Fruit fly (Drosophila melanogaster) whole organism, embryonic: ENCODE results near the gene CG44836.

ENCODE experiments used
- Atf-2 ChIP-seq: fragments of 200-800 bp; sonication (Bioruptor generic); optimal IDR thresholded peaks from 2 replicates; lab custom pipeline; 2016; ENCODE audit warnings: missing biosample characterization, missing genetic modification characterization
- Bgb ChIP-seq: fragments of 200-800 bp; sonication (Bioruptor generic); IDR thresholded peaks from 2 replicates; pipeline ENCODE4 v1.3.6; 2022; ENCODE audit warnings: missing biosample characterization, missing genetic modification characterization; ENCODE audit not compliant: partially characterized antibody
- BtbVII ChIP-seq: fragments of 200-800 bp; sonication (Bioruptor generic); optimal IDR thresholded peaks from 3 replicates; lab custom pipeline; 2017; ENCODE audit warnings: missing biosample characterization, mild to moderate bottlenecking, missing genetic modification characterization
- CG10321 ChIP-seq: fragments of 200-800 bp; sonication (Bioruptor generic); IDR thresholded peaks from 2 replicates; pipeline ENCODE4 v1.3.6; 2022; ENCODE audit warnings: missing biosample characterization, missing genetic modification characterization
- CG10543 ChIP-seq: fragments of 200-800 bp; sonication (Bioruptor generic); optimal IDR thresholded peaks from 3 replicates; lab custom pipeline; 2017; ENCODE audit warnings: missing biosample characterization, mild to moderate bottlenecking, missing genetic modification characterization, moderate library complexity
- CG11504 ChIP-seq: fragments of 200-800 bp; sonication (Bioruptor generic); optimal IDR thresholded peaks from 3 replicates; lab custom pipeline; 2019; ENCODE audit warnings: missing biosample characterization, mild to moderate bottlenecking, missing genetic modification characterization, moderate library complexity
- CG12071 ChIP-seq: fragments of 200-800 bp; sonication (Bioruptor generic); optimal IDR thresholded peaks from 3 replicates; lab custom pipeline; 2018; ENCODE audit warnings: missing biosample characterization, mild to moderate bottlenecking, missing genetic modification characterization
- CG12219 ChIP-seq: fragments of 200-800 bp; sonication (Bioruptor generic); optimal IDR thresholded peaks from 3 replicates; lab custom pipeline; 2018; ENCODE audit warnings: missing biosample characterization, mild to moderate bottlenecking, missing genetic modification characterization
- CG13894 ChIP-seq: fragments of 200-800 bp; sonication (Bioruptor generic); optimal IDR thresholded peaks from 3 replicates; lab custom pipeline; 2018; ENCODE audit warnings: missing biosample characterization, mild to moderate bottlenecking, missing genetic modification characterization, moderate library complexity
- CG14441 ChIP-seq: fragments of 200-800 bp; sonication (Bioruptor generic); IDR thresholded peaks from 2 replicates; pipeline ENCODE4 v1.3.6; 2022; ENCODE audit warnings: missing biosample characterization, missing genetic modification characterization
- CG1529 ChIP-seq: fragments of 200-800 bp; sonication (Bioruptor generic); optimal IDR thresholded peaks from 3 replicates; lab custom pipeline; 2018; ENCODE audit warnings: missing biosample characterization, missing genetic modification characterization
- CG15514 ChIP-seq: fragments of 200-800 bp; sonication (Bioruptor generic); optimal IDR thresholded peaks from 3 replicates; lab custom pipeline; 2017; ENCODE audit warnings: missing biosample characterization, missing genetic modification characterization, mild to moderate bottlenecking, moderate library complexity, missing genetic modification reagents
- CG2120 ChIP-seq: fragments of 200-800 bp; sonication (Bioruptor generic); optimal IDR thresholded peaks from 3 replicates; lab custom pipeline; 2016; ENCODE audit warnings: missing biosample characterization, missing genetic modification characterization
- CG34224 ChIP-seq: fragments of 200-800 bp; sonication (Bioruptor generic); IDR thresholded peaks from 3 replicates; pipeline ENCODE4 v1.3.6; 2022; ENCODE audit warnings: missing biosample characterization, missing genetic modification characterization; ENCODE audit not compliant: partially characterized antibody
- CG9727 ChIP-seq: fragments of 200-800 bp; sonication (Bioruptor generic); optimal IDR thresholded peaks from 3 replicates; lab custom pipeline; 2017; ENCODE audit warnings: missing biosample characterization, mild to moderate bottlenecking, missing genetic modification characterization
- Dbx ChIP-seq: fragments of 200-800 bp; sonication (Bioruptor generic); IDR thresholded peaks from 3 replicates; pipeline ENCODE4 v1.3.6; 2022; ENCODE audit warnings: missing biosample characterization, missing genetic modification characterization
- Doc3 ChIP-seq: fragments of 200-800 bp; sonication (Bioruptor generic); IDR thresholded peaks from 3 replicates; pipeline ENCODE4 v1.3.6; 2022; ENCODE audit warnings: missing biosample characterization, missing genetic modification characterization; ENCODE audit not compliant: partially characterized antibody
- Fer1 ChIP-seq: fragments of 200-800 bp; sonication (Bioruptor generic); optimal IDR thresholded peaks from 2 replicates; lab custom pipeline; 2017; ENCODE audit warnings: missing biosample characterization, mild to moderate bottlenecking, missing genetic modification characterization
- GATAe ChIP-seq: fragments of 200-800 bp; sonication (Bioruptor generic); conservative IDR thresholded peaks from 2 replicates; pipeline ENCODE4 v1.3.6; 2022; ENCODE audit warnings: missing biosample characterization, missing genetic modification characterization
- Hand ChIP-seq: fragments of 200-800 bp; sonication (Bioruptor generic); optimal IDR thresholded peaks from 2 replicates; lab custom pipeline; 2017; ENCODE audit warnings: mild to moderate bottlenecking, missing biosample characterization, missing genetic modification reagents, missing genetic modification characterization
- Med ChIP-seq: fragments of 200-800 bp; sonication (Bioruptor generic); peaks from one replicate; lab custom pipeline; 2016; ENCODE audit warnings: missing biosample characterization, missing genetic modification characterization, mild to moderate bottlenecking, inconsistent platforms, moderate library complexity
- PHDP ChIP-seq: fragments of 200-800 bp; sonication (Bioruptor generic); optimal IDR thresholded peaks from 3 replicates; lab custom pipeline; 2018; ENCODE audit warnings: missing biosample characterization, mild to moderate bottlenecking, missing genetic modification characterization, moderate library complexity
- Pdp1 ChIP-seq, 2 experiments: fragments of 200-800 bp; sonication (Bioruptor generic); optimal IDR thresholded peaks; 3 replicates each; lab custom pipeline; 2016; ENCODE audit warnings: missing biosample characterization in 2 of 2, missing genetic modification characterization in 2 of 2, mild to moderate bottlenecking in 1 of 2, moderate library complexity in 1 of 2
- Sry-δ ChIP-seq: fragments of 200-800 bp; sonication (Bioruptor generic); optimal IDR thresholded peaks from 2 replicates; lab custom pipeline; 2016; ENCODE audit warnings: missing biosample characterization, missing genetic modification characterization
- Taf1 ChIP-seq: fragments of 200-800 bp; sonication (Bioruptor generic); IDR thresholded peaks from 2 replicates; pipeline ENCODE4 v1.3.6; 2022; ENCODE audit warnings: missing biosample characterization, missing genetic modification characterization
- Tbp ChIP-seq: fragments of >200 bp; optimal IDR thresholded peaks from 2 replicates; lab custom pipeline; 2018; ENCODE audit warnings: missing biosample characterization, missing genetic modification characterization
- Trl ChIP-seq, 3 experiments: fragments of >200 bp in 2 of 3; fragments of 200-800 bp in 1 of 3; sonication (Bioruptor generic) in 1 of 3; optimal IDR thresholded peaks; 2 replicates in 1 of 3; 3 replicates in 2 of 3; lab custom pipeline; 2016 to 2017; ENCODE audit warnings: missing biosample characterization in 1 of 3, missing genetic modification characterization in 1 of 3
- croc ChIP-seq: fragments of 200-800 bp; sonication (Bioruptor generic); conservative IDR thresholded peaks from 3 replicates; pipeline ENCODE4 v1.3.6; 2022; ENCODE audit warnings: missing biosample characterization, missing genetic modification characterization
- exex ChIP-seq: fragments of 200-800 bp; sonication (Bioruptor generic); optimal IDR thresholded peaks from 4 replicates; lab custom pipeline; 2018; ENCODE audit warnings: missing biosample characterization, mild to moderate bottlenecking, missing genetic modification characterization, moderate library complexity
- gcm2 ChIP-seq: fragments of 200-800 bp; sonication (Bioruptor generic); optimal IDR thresholded peaks from 2 replicates; lab custom pipeline; 2016; ENCODE audit warnings: missing biosample characterization, missing genetic modification characterization
- grn ChIP-seq: fragments of 200-800 bp; sonication (Bioruptor generic); optimal IDR thresholded peaks from 3 replicates; lab custom pipeline; 2017; ENCODE audit warnings: missing biosample characterization, missing genetic modification characterization
- lmd ChIP-seq: fragments of 200-800 bp; sonication (Bioruptor generic); IDR thresholded peaks from 2 replicates; pipeline ENCODE4 v1.3.6; 2022; ENCODE audit warnings: missing biosample characterization, missing genetic modification characterization
- mirr ChIP-seq: fragments of 200-800 bp; sonication (Bioruptor generic); optimal IDR thresholded peaks from 3 replicates; lab custom pipeline; 2018; ENCODE audit warnings: missing biosample characterization, mild to moderate bottlenecking, missing genetic modification characterization
- nerfin-2 ChIP-seq: fragments of 200-800 bp; sonication (Bioruptor generic); IDR thresholded peaks from 2 replicates; pipeline ENCODE4 v1.3.6; 2022; ENCODE audit warnings: missing biosample characterization, missing genetic modification characterization; ENCODE audit not compliant: partially characterized antibody
- rib ChIP-seq: fragments of 200-800 bp; sonication (Bioruptor generic); IDR thresholded peaks from 2 replicates; pipeline ENCODE4 v1.3.6; 2022; ENCODE audit warnings: missing biosample characterization, missing genetic modification characterization
- row ChIP-seq: fragments of 200-800 bp; sonication (Bioruptor generic); IDR thresholded peaks from 3 replicates; pipeline ENCODE4 v1.3.6; 2022; ENCODE audit warnings: missing biosample characterization, missing genetic modification characterization
- schlank ChIP-seq: fragments of 200-800 bp; sonication (Bioruptor generic); optimal IDR thresholded peaks from 2 replicates; lab custom pipeline; 2018; ENCODE audit warnings: missing biosample characterization, mild to moderate bottlenecking, missing genetic modification characterization
- scrt ChIP-seq: fragments of 200-800 bp; sonication (Bioruptor generic); optimal IDR thresholded peaks from 2 replicates; lab custom pipeline; 2018; ENCODE audit warnings: missing biosample characterization, mild to moderate bottlenecking, missing genetic modification characterization, moderate library complexity
- sens ChIP-seq: fragments of 200-800 bp; sonication (Bioruptor generic); peaks from one replicate; lab custom pipeline; 2016; ENCODE audit warnings: missing biosample characterization, missing genetic modification characterization
- sima ChIP-seq: fragments of 200-800 bp; sonication (Bioruptor generic); optimal IDR thresholded peaks from 2 replicates; lab custom pipeline; 2016; ENCODE audit warnings: missing biosample characterization, missing genetic modification characterization
- stc ChIP-seq: fragments of 200-800 bp; sonication (Bioruptor generic); IDR thresholded peaks from 2 replicates; pipeline ENCODE4 v1.3.6; 2022; ENCODE audit warnings: missing biosample characterization, missing genetic modification characterization
- sug ChIP-seq: fragments of 200-800 bp; optimal IDR thresholded peaks from 2 replicates; lab custom pipeline; 2019; ENCODE audit warnings: missing biosample characterization, mild to moderate bottlenecking, missing genetic modification characterization, moderate library complexity
- z ChIP-seq: fragments of 200-800 bp; sonication (Bioruptor generic); IDR thresholded peaks from 3 replicates; pipeline ENCODE4 v1.3.6; 2022; ENCODE audit warnings: missing biosample characterization, missing genetic modification characterization

The CG44836 gene

dm6 chr3L:16357860-16358259, 42.2 kb downstream of the CG44836 start:
- TF ChIP-seq Taf1, result 0 out of 2 replicates have a peak, but pooled peaks have one; percentile 20
- TF ChIP-seq CG13894 (tag; lab: Kevin White, UChicago), result no peak
- peak; percentile 11 for TF ChIP-seq CG2120 (GFP tag; lab: Kevin White, UChicago)
- peak; percentile 74 for TF ChIP-seq Med (GFP tag; lab: Kevin White, UChicago)
- TF ChIP-seq sens (GFP tag; lab: Kevin White, UChicago), result peak; percentile 11
- 0 out of 3 replicates have a peak, but pooled peaks have one; percentile 20 for TF ChIP-seq row (GFP tag; lab: Robert Waterston, UW)

dm6 chr3L:16357187-16357728, 42.8 kb downstream of the CG44836 start:
- no peak for TF ChIP-seq croc
- no peak for TF ChIP-seq schlank (tag; lab: Kevin White, UChicago)
- no peak for TF ChIP-seq lmd (GFP tag; lab: Robert Waterston, UW)
- TF ChIP-seq Pdp1 (GFP tag; optimal IDR thresholded peaks at IDR 0.05; lab: Kevin White, UChicago), result peak in 1 of 2 experiments; percentile 90
- no peak for TF ChIP-seq CG1529 (GFP tag; lab: Kevin White, UChicago)
- no peak for TF ChIP-seq sima (GFP tag; lab: Kevin White, UChicago)
- TF ChIP-seq CG12071 (GFP tag; lab: Kevin White, UChicago), result no peak
- TF ChIP-seq CG14441 (GFP tag; lab: Robert Waterston, UW), result 0 out of 2 replicates have a peak, but pooled peaks have one; percentile 34
- TF ChIP-seq, all 482 proteins: peak for 2

- peak; percentile 45 for TF ChIP-seq BtbVII
- no peak for TF ChIP-seq Bgb (GFP tag; lab: Robert Waterston, UW)
- TF ChIP-seq Trl (optimal IDR thresholded peaks at IDR 0.05; lab: Kevin White, UChicago), result peak in 1 of 2 experiments; percentile 53
- no peak for TF ChIP-seq Trl (GFP tag; optimal IDR thresholded peaks at IDR 0.05; lab: Kevin White, UChicago)
- TF ChIP-seq schlank (tag; lab: Kevin White, UChicago), result peak; percentile 48
- no peak for TF ChIP-seq stc (GFP tag; lab: Robert Waterston, UW)
- TF ChIP-seq Fer1 (GFP tag; lab: Kevin White, UChicago), result peak; percentile 25
- no peak for TF ChIP-seq nerfin-2 (GFP tag; lab: Robert Waterston, UW)
- no peak for TF ChIP-seq Tbp
- TF ChIP-seq Hand (GFP tag; lab: Kevin White, UChicago), result peak; percentile 4
- TF ChIP-seq Doc3 (GFP tag; lab: Robert Waterston, UW), result no peak
- no peak for TF ChIP-seq Atf-2
- peak; percentile 68 for TF ChIP-seq grn (GFP tag; lab: Kevin White, UChicago)
- TF ChIP-seq CG9727 (GFP tag; lab: Kevin White, UChicago), result no peak
- peak; percentile 41; the same call in 1 of the 3 replicates for TF ChIP-seq CG34224 (GFP tag; lab: Robert Waterston, UW)
- TF ChIP-seq CG11504 (tag; lab: Kevin White, UChicago), result no peak
- TF ChIP-seq exex (tag; lab: Kevin White, UChicago), result peak; percentile 87
- TF ChIP-seq CG15514 (GFP tag; lab: Kevin White, UChicago), result peak; percentile 48
- 0 out of 3 replicates have a peak, but pooled peaks have one; percentile 15 for TF ChIP-seq Dbx
- TF ChIP-seq Pdp1 (GFP tag; optimal IDR thresholded peaks at IDR 0.05; lab: Kevin White, UChicago), result peak in 1 of 2 experiments; percentile 49
- peak; percentile 49 for TF ChIP-seq scrt
- peak; percentile 97 for TF ChIP-seq mirr
- TF ChIP-seq CG13894 (tag; lab: Kevin White, UChicago), result peak; percentile 97
- TF ChIP-seq sug (tag; lab: Kevin White, UChicago), result peak; percentile 99
- TF ChIP-seq gcm2 (GFP tag; lab: Kevin White, UChicago), result no peak
- 0 out of 2 replicates have a peak, but pooled peaks have one; percentile 17 for TF ChIP-seq CG10321 (GFP tag; lab: Robert Waterston, UW)
- TF ChIP-seq CG12219 (GFP tag; lab: Kevin White, UChicago), result no peak
- 0 out of 3 replicates have a peak, but pooled peaks have one; percentile 25 for TF ChIP-seq z
- peak; percentile 11 for TF ChIP-seq CG10543 (GFP tag; lab: Kevin White, UChicago)
- peak; percentile 8 for TF ChIP-seq PHDP (tag; lab: Kevin White, UChicago)
- 0 out of 2 replicates have a peak, but pooled peaks have one; percentile 14 for TF ChIP-seq rib
- peak; percentile 51 for TF ChIP-seq Med (GFP tag; lab: Kevin White, UChicago)
- no peak for TF ChIP-seq Sry-δ (GFP tag; lab: Kevin White, UChicago)
- TF ChIP-seq GATAe, result 0 out of 2 replicates have a peak, but pooled peaks have one; percentile 15
Measured at dm6 chr3L:16356171-16356765, 43.8 kb downstream of the CG44836 start.
